Worm (Caenorhabditis elegans): ENCODE data around the gene glb-14.

Gene glb-14

ce11 chrV:15544898-15545297, at the start of gene glb-14:
Gene glb-14 (minus strand): TSS chrV:15544994.
- no peak for TF ChIP-seq blmp-1 (tag; optimal IDR thresholded peaks at IDR 0.05)
- TF ChIP-seq hlh-4 (tag; optimal IDR thresholded peaks at IDR 0.05), result no peak
- no peak for TF ChIP-seq nhr-20 (tag; optimal IDR thresholded peaks at IDR 0.05)
- no peak for TF ChIP-seq Y116A8C.19 (tag; optimal IDR thresholded peaks at IDR 0.05; ENCODE audit: borderline replicate concordance)
- no peak for TF ChIP-seq xbp-1 (tag; optimal IDR thresholded peaks at IDR 0.05)
- TF ChIP-seq alr-1 (tag; optimal IDR thresholded peaks at IDR 0.05; ENCODE audit: borderline replicate concordance), result no peak
- no peak for TF ChIP-seq sptf-1 (tag; optimal IDR thresholded peaks at IDR 0.05)
- no peak for TF ChIP-seq irx-1 (tag; optimal IDR thresholded peaks at IDR 0.05)
- no peak for TF ChIP-seq nhr-76 (tag; optimal IDR thresholded peaks at IDR 0.05)
- TF ChIP-seq dpl-1 (GFP tag; optimal IDR thresholded peaks at IDR 0.05), result no peak
- TF ChIP-seq sup-37 (GFP tag; optimal IDR thresholded peaks at IDR 0.05), result no peak
- TF ChIP-seq tlp-1 (tag; optimal IDR thresholded peaks at IDR 0.05), result no peak
- TF ChIP-seq ztf-11 (tag; optimal IDR thresholded peaks at IDR 0.05), result no peak

- TF ChIP-seq C04F5.9 (tag; optimal IDR thresholded peaks at IDR 0.05) (no peak), mab-9 (GFP tag; IDR thresholded peaks at IDR 0.05) (no peak), efl-3 (GFP tag; optimal IDR thresholded peaks at IDR 0.05) (no peak), hlh-17 (GFP tag; optimal IDR thresholded peaks at IDR 0.05; ENCODE audit: borderline replicate concordance) (no peak), sup-37 (GFP tag; optimal IDR thresholded peaks at IDR 0.05) (no peak), alr-1 (tag; optimal IDR thresholded peaks at IDR 0.05; ENCODE audit: borderline replicate concordance) (no peak), fkh-8 (tag; optimal IDR thresholded peaks at IDR 0.05) (no peak), lsy-2 (tag; optimal IDR thresholded peaks at IDR 0.05) (no peak), fkh-4 (tag; optimal IDR thresholded peaks at IDR 0.05; ENCODE audit: borderline replicate concordance) (no peak)
These were observed 49.8 kb upstream of the glb-14 start, which contains the start of gene fbxa-139 for ce11 chrV:15594573-15594972. Gene fbxa-139 (minus strand): TSS chrV:15594673.

- TF ChIP-seq elt-2 (tag; optimal IDR thresholded peaks at IDR 0.05), result peak; percentile 57
- TF ChIP-seq swsn-7 (tag; optimal IDR thresholded peaks at IDR 0.05), result peak; percentile 55
- peak; percentile 62; the same call in 1 of the 2 replicates for TF ChIP-seq unc-98 (GFP tag; IDR thresholded peaks at IDR 0.05)
- peak in 2 of 3 experiments; percentile 52 to 58 for TF ChIP-seq dpl-1 (GFP tag; optimal IDR thresholded peaks at IDR 0.05)
- peak; percentile 66 for TF ChIP-seq nhr-90 (tag; optimal IDR thresholded peaks at IDR 0.05; ENCODE audit: poor library complexity)
- peak; percentile 49 for TF ChIP-seq rnt-1 (tag; optimal IDR thresholded peaks at IDR 0.05)
- TF ChIP-seq nhr-20 (tag; optimal IDR thresholded peaks at IDR 0.05), result peak; percentile 64
- peak; percentile 8 for TF ChIP-seq nhr-11 (tag; optimal IDR thresholded peaks at IDR 0.05)
- TF ChIP-seq unc-86 (tag; optimal IDR thresholded peaks at IDR 0.05), result peak; percentile 36
- TF ChIP-seq nhr-77 (tag; optimal IDR thresholded peaks at IDR 0.05), result peak; percentile 35
- TF ChIP-seq isw-1 (GFP tag; IDR thresholded peaks at IDR 0.05), result peak; percentile 53
- peak; percentile 41 for TF ChIP-seq zip-4 (GFP tag; optimal IDR thresholded peaks at IDR 0.05)
- peak; percentile 78 for TF ChIP-seq grh-1 (GFP tag; IDR thresholded peaks at IDR 0.05)
- peak; percentile 20 for TF ChIP-seq F16B12.6 (tag; optimal IDR thresholded peaks at IDR 0.05)
- peak; percentile 79 for TF ChIP-seq nhr-85 (tag)
- peak; percentile 44 to 79 for TF ChIP-seq efl-1 (optimal IDR thresholded peaks at IDR 0.05)
- TF ChIP-seq efl-1 (GFP tag; optimal IDR thresholded peaks at IDR 0.05 in 1 of 2), result peak; percentile 63 to 94
- TF ChIP-seq xbp-1 (tag; optimal IDR thresholded peaks at IDR 0.05), result peak; percentile 72
- TF ChIP-seq lin-14 (GFP tag; optimal IDR thresholded peaks at IDR 0.05), result peak; percentile 65
- peak; percentile 78 for TF ChIP-seq snu-23 (GFP tag; optimal IDR thresholded peaks at IDR 0.05)
- TF ChIP-seq egl-13 (tag; optimal IDR thresholded peaks at IDR 0.05), result peak; percentile 67
- peak; percentile 16 for TF ChIP-seq fkh-4 (tag; optimal IDR thresholded peaks at IDR 0.05; ENCODE audit: borderline replicate concordance)
- TF ChIP-seq ceh-88 (GFP tag; IDR thresholded peaks at IDR 0.05), result peak; percentile 74
- peak; percentile 64 for TF ChIP-seq dsc-1 (tag; optimal IDR thresholded peaks at IDR 0.05)
- TF ChIP-seq mab-9 (GFP tag; IDR thresholded peaks at IDR 0.05), result peak; percentile 75
- peak; percentile 0 to 36 for TF ChIP-seq lin-35 (GFP tag; optimal IDR thresholded peaks at IDR 0.05)
- peak; percentile 89 to 92 for TF ChIP-seq lsy-2 (tag; optimal IDR thresholded peaks at IDR 0.05)
- TF ChIP-seq irx-1 (tag; optimal IDR thresholded peaks at IDR 0.05), result peak; percentile 14
- peak; percentile 4 for TF ChIP-seq ceh-8 (GFP tag; optimal IDR thresholded peaks at IDR 0.05)
- TF ChIP-seq lir-3 (tag; optimal IDR thresholded peaks at IDR 0.05; ENCODE audit: poor library complexity), result peak; percentile 82
- TF ChIP-seq lin-15B (tag; optimal IDR thresholded peaks at IDR 0.05), result peak; percentile 32
- TF ChIP-seq fkh-8 (tag; optimal IDR thresholded peaks at IDR 0.05), result peak; percentile 48
- TF ChIP-seq nhr-71 (tag; optimal IDR thresholded peaks at IDR 0.05), result peak; percentile 86
- peak; percentile 94 for TF ChIP-seq nhr-19 (GFP tag; conservative IDR thresholded peaks at IDR 0.05)
- peak; percentile 19 for TF ChIP-seq tbx-2 (tag; optimal IDR thresholded peaks at IDR 0.05)
These were observed 45.4 kb upstream of the glb-14 start, which contains the start of gene F28F8.7 for ce11 chrV:15590183-15590667. Gene F28F8.7 (minus strand): TSS chrV:15590617.

Measured in whole organism, L1 larva.